Worm (Caenorhabditis elegans) whole organism, L1 larva: ENCODE measurements around the gene R166.2.

ENCODE experiments used
- alr-1 ChIP-seq: fragments of 200-800 bp; sonication (Bioruptor generic); optimal IDR thresholded peaks from 2 replicates; lab custom pipeline; 2018; ENCODE audit warnings: borderline replicate concordance, mild to moderate bottlenecking, missing genetic modification characterization, missing compliant biosample characterization
- ama-1 ChIP-seq: fragments of 150-350 bp; optimal IDR thresholded peaks from 2 replicates; lab custom pipeline; 2014
- ceh-88 ChIP-seq: fragments of 200-800 bp; sonication (Bioruptor generic); IDR thresholded peaks from 2 replicates; pipeline ENCODE4 v1.3.6; 2022; ENCODE audit warnings: missing genetic modification characterization, missing compliant biosample characterization
- egl-27 ChIP-seq, 2 experiments: fragments of 150-350 bp in 1 of 2; sonication (generic microtip); optimal IDR thresholded peaks; 3 replicates each; lab custom pipeline; 2017 to 2018; ENCODE audit warnings: missing biosample characterization in 2 of 2, missing genetic modification characterization in 2 of 2, missing genetic modification reagents in 2 of 2
- elt-3 ChIP-seq, 6 experiments: fragments of 150-350 bp in 1 of 6; sonication (generic microtip); optimal IDR thresholded peaks; 2 replicates each; lab custom pipeline; 2017 to 2018; ENCODE audit warnings: missing biosample characterization in 6 of 6, missing genetic modification characterization in 6 of 6, inconsistent platforms in 1 of 6
- fos-1 ChIP-seq: fragments of 150-350 bp; optimal IDR thresholded peaks from 2 replicates; lab custom pipeline; 2014; ENCODE audit warnings: missing biosample characterization, missing genetic modification characterization
- jun-1 ChIP-seq: fragments of 150-350 bp; optimal IDR thresholded peaks from 2 replicates; lab custom pipeline; 2014; ENCODE audit warnings: missing biosample characterization, missing genetic modification reagents, missing genetic modification characterization
- lin-35 ChIP-seq, 2 experiments: fragments of 150-350 bp; optimal IDR thresholded peaks; 2 replicates each; lab custom pipeline; 2014; ENCODE audit warnings: missing biosample characterization in 2 of 2, missing genetic modification characterization in 2 of 2, missing genetic modification reagents in 2 of 2
- mdl-1 ChIP-seq, 2 experiments: fragments of 150-350 bp; optimal IDR thresholded peaks; 2 replicates each; lab custom pipeline; 2014 to 2017; ENCODE audit warnings: missing biosample characterization in 2 of 2, missing genetic modification characterization in 2 of 2, inconsistent platforms in 1 of 2
- mep-1 ChIP-seq: fragments of 150-350 bp; optimal IDR thresholded peaks from 2 replicates; lab custom pipeline; 2014; ENCODE audit warnings: missing biosample characterization, missing genetic modification characterization
- nhr-85 ChIP-seq: sonication (generic microtip); peaks from one replicate; lab custom pipeline; 2016; ENCODE audit warnings: missing genetic modification characterization, inconsistent platforms, missing compliant biosample characterization
- pqm-1 ChIP-seq: sonication (generic microtip); optimal IDR thresholded peaks from 3 replicates; lab custom pipeline; 2017; ENCODE audit warnings: missing biosample characterization, missing genetic modification characterization
- sox-4 ChIP-seq: sonication (generic microtip); optimal IDR thresholded peaks from 2 replicates; lab custom pipeline; 2016; ENCODE audit warnings: missing genetic modification characterization, missing compliant biosample characterization

DNA sequence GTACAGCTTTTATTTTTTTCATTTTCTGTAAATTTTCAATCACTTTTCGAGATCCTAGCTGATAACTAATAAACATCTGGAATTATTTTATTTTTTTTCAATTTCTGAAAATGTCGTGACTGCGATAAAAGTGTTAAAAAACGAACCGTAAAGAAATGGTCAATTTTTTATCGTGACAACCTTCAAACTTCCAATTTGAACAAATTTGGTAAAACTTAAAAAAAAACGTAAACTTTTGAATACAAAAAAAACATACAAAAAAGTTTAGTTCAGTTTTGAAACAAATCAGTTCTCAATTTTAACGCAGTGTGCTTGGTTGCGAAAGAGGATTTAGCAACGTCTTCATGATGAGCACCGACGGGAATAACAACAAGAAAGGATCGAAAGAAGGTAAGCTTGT lies 34.5 kb upstream of the R166.2 start, which contains the start of gene C06A1.3:
- TF ChIP-seq pqm-1 (tag; lab: Kevin White, UChicago) (no peak), elt-3 (tag; optimal IDR thresholded peaks at IDR 0.05; lab: Kevin White, UChicago) (no peak), lin-35 (GFP tag; optimal IDR thresholded peaks at IDR 0.05; lab: Kevin White, UChicago) (no peak), fos-1 (tag; lab: Kevin White, UChicago) (no peak), sox-4 (tag; lab: Kevin White, UChicago) (no peak), mdl-1 (tag; optimal IDR thresholded peaks at IDR 0.05; lab: Kevin White, UChicago) (no peak), ama-1 (lab: Kevin White, UChicago) (no peak), alr-1 (tag; lab: Kevin White, UChicago) (no peak), nhr-85 (tag; lab: Kevin White, UChicago) (no peak), ceh-88 (GFP tag; lab: Robert Waterston, UW) (no peak), egl-27 (tag; optimal IDR thresholded peaks at IDR 0.05; lab: Kevin White, UChicago) (no peak), mep-1 (tag; lab: Kevin White, UChicago) (no peak), jun-1 (no peak)
